Worm (Caenorhabditis elegans) whole organism, midembryonic: ENCODE measurements around the gene mpk-1.

Experiments used
- T22C8.4 ChIP-seq: fragments of 200-800 bp; sonication (Bioruptor generic); IDR thresholded peaks from 2 replicates; pipeline ENCODE4 v1.3.6; 2022; ENCODE audit warnings: missing genetic modification characterization, missing compliant biosample characterization
- cog-1 ChIP-seq: sonication (generic microtip); optimal IDR thresholded peaks from 2 replicates; lab custom pipeline; 2016; ENCODE audit warnings: missing genetic modification characterization, missing compliant biosample characterization
- ref-1 ChIP-seq: fragments of 200-800 bp; sonication (Bioruptor generic); conservative IDR thresholded peaks from 2 replicates; pipeline ENCODE4 v1.3.6; 2022; ENCODE audit warnings: missing genetic modification reagents, missing genetic modification characterization, missing compliant biosample characterization

- TF ChIP-seq ref-1 (GFP tag; lab: Robert Waterston, UW) = no peak
- no peak for TF ChIP-seq cog-1
- no peak for TF ChIP-seq T22C8.4 (GFP tag; lab: Robert Waterston, UW)
Measured at ce11 chrIII:4240126-4240525, 12.2 kb upstream of the mpk-1 start.
